Fruit fly (Drosophila melanogaster) S2 (cell line): ENCODE data around the gene CG42502.

Source experiments
- CG8478 ChIP-seq: fragments of >200 bp; optimal IDR thresholded peaks from 2 replicates; lab custom pipeline; 2018
- CTCF ChIP-seq, 2 experiments: fragments of >200 bp; optimal IDR thresholded peaks; 2 replicates each; lab custom pipeline; 2018

DNA sequence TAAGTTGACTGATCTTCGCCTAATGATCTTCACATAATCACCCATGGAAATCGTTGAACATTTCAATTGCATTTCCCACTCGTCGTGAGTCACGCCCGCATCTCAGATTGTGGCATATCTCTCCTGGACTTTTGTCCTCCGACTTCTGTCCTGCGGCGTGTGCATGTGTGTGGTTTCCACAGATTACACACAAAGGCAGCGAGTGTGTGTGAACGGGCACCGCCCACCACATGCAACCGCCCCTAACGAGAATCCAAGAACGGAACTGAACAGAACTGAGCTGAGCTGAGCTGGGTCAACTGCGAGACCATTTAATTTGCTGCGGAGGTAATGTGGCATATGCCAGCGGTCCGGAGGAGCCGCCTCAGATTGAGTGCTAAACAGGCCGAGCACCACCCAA lies 9.3 kb downstream of the CG42502 start:
- no peak for TF ChIP-seq CG8478 (lab: Kevin White, UChicago)
- no peak for TF ChIP-seq CTCF (optimal IDR thresholded peaks at IDR 0.05; lab: Kevin White, UChicago)
